Fruit fly (Drosophila melanogaster) whole organism, embryonic: ENCODE data around the gene CG43062.

Experiments
- Aef1 ChIP-seq: fragments of 200-800 bp; sonication (Bioruptor generic); IDR thresholded peaks from 3 replicates; pipeline ENCODE4 v1.3.6; 2022; ENCODE audit warnings: missing biosample characterization, missing genetic modification characterization
- Bdp1 ChIP-seq: fragments of 200-800 bp; sonication (Bioruptor generic); optimal IDR thresholded peaks from 3 replicates; lab custom pipeline; 2016; ENCODE audit warnings: missing biosample characterization, missing genetic modification characterization
- BtbVII ChIP-seq: fragments of 200-800 bp; sonication (Bioruptor generic); optimal IDR thresholded peaks from 3 replicates; lab custom pipeline; 2017; ENCODE audit warnings: missing biosample characterization, mild to moderate bottlenecking, missing genetic modification characterization
- CG10431 ChIP-seq: fragments of 200-800 bp; sonication (Bioruptor generic); optimal IDR thresholded peaks from 3 replicates; lab custom pipeline; 2018; ENCODE audit warnings: missing biosample characterization, mild to moderate bottlenecking, missing genetic modification characterization
- CG12155 ChIP-seq: fragments of 200-800 bp; sonication (Bioruptor generic); optimal IDR thresholded peaks from 3 replicates; lab custom pipeline; 2016; ENCODE audit warnings: missing biosample characterization, missing genetic modification characterization
- CG12942 ChIP-seq: fragments of 200-800 bp; sonication (Bioruptor generic); optimal IDR thresholded peaks from 3 replicates; lab custom pipeline; 2016; ENCODE audit warnings: missing biosample characterization, missing genetic modification characterization
- CG13775 ChIP-seq: fragments of 200-800 bp; sonication (Bioruptor generic); optimal IDR thresholded peaks from 3 replicates; lab custom pipeline; 2017; ENCODE audit warnings: missing biosample characterization, mild to moderate bottlenecking, missing genetic modification characterization
- CG13894 ChIP-seq: fragments of 200-800 bp; sonication (Bioruptor generic); optimal IDR thresholded peaks from 3 replicates; lab custom pipeline; 2018; ENCODE audit warnings: missing biosample characterization, mild to moderate bottlenecking, missing genetic modification characterization, moderate library complexity
- CG14441 ChIP-seq: fragments of 200-800 bp; sonication (Bioruptor generic); IDR thresholded peaks from 2 replicates; pipeline ENCODE4 v1.3.6; 2022; ENCODE audit warnings: missing biosample characterization, missing genetic modification characterization
- CG16779 ChIP-seq: fragments of 200-800 bp; sonication (Bioruptor generic); IDR thresholded peaks from 2 replicates; pipeline ENCODE4 v1.3.6; 2022; ENCODE audit warnings: missing biosample characterization, missing genetic modification characterization
- CG2129 ChIP-seq: fragments of 200-800 bp; sonication (Bioruptor generic); IDR thresholded peaks from 2 replicates; pipeline ENCODE4 v1.3.6; 2022; ENCODE audit warnings: missing biosample characterization, missing genetic modification characterization; ENCODE audit not compliant: partially characterized antibody
- CG2712 ChIP-seq: fragments of 200-800 bp; optimal IDR thresholded peaks from 3 replicates; lab custom pipeline; 2019; ENCODE audit warnings: missing biosample characterization, mild to moderate bottlenecking, missing genetic modification characterization, moderate library complexity
- CG4360 ChIP-seq: fragments of 200-800 bp; sonication (Bioruptor generic); IDR thresholded peaks from 2 replicates; pipeline ENCODE4 v1.3.6; 2022; ENCODE audit warnings: missing biosample characterization, missing genetic modification characterization
- CG4404 ChIP-seq: fragments of 200-800 bp; sonication (Bioruptor generic); IDR thresholded peaks from 2 replicates; pipeline ENCODE4 v1.3.6; 2022; ENCODE audit warnings: missing biosample characterization, missing genetic modification characterization
- CG9932 ChIP-seq: fragments of 200-800 bp; sonication (Bioruptor generic); IDR thresholded peaks from 2 replicates; pipeline ENCODE4 v1.3.6; 2022; ENCODE audit warnings: missing biosample characterization, missing genetic modification characterization
- CkIIα-i1 ChIP-seq: fragments of 200-800 bp; sonication (Bioruptor generic); IDR thresholded peaks from 2 replicates; pipeline ENCODE4 v1.3.6; 2022; ENCODE audit warnings: missing biosample characterization, missing genetic modification characterization
- E2f2 ChIP-seq: fragments of 200-800 bp; sonication (Bioruptor generic); IDR thresholded peaks from 2 replicates; pipeline ENCODE4 v1.3.6; 2022; ENCODE audit warnings: missing biosample characterization, missing genetic modification characterization
- ERR ChIP-seq: fragments of 200-800 bp; sonication (Bioruptor generic); optimal IDR thresholded peaks from 2 replicates; lab custom pipeline; 2016; ENCODE audit warnings: missing biosample characterization, missing genetic modification characterization
- HLHmδ ChIP-seq: fragments of 200-800 bp; sonication (Bioruptor generic); optimal IDR thresholded peaks from 2 replicates; lab custom pipeline; 2018; ENCODE audit warnings: missing biosample characterization, mild to moderate bottlenecking, missing genetic modification characterization, moderate library complexity
- HmgD ChIP-seq: fragments of 200-800 bp; sonication (Bioruptor generic); optimal IDR thresholded peaks from 3 replicates; lab custom pipeline; 2016; ENCODE audit warnings: missing biosample characterization, missing genetic modification characterization
- Lhr ChIP-seq: fragments of 200-800 bp; sonication (Bioruptor generic); optimal IDR thresholded peaks from 3 replicates; lab custom pipeline; 2017; ENCODE audit warnings: mild to moderate bottlenecking, missing biosample characterization, missing genetic modification reagents, missing genetic modification characterization
- MESR4 ChIP-seq: fragments of 200-800 bp; sonication (Bioruptor generic); optimal IDR thresholded peaks from 2 replicates; lab custom pipeline; 2018; ENCODE audit warnings: missing biosample characterization, mild to moderate bottlenecking, missing genetic modification characterization, moderate library complexity
- Mes4 ChIP-seq: fragments of 200-800 bp; sonication (Bioruptor generic); optimal IDR thresholded peaks from 2 replicates; lab custom pipeline; 2016; ENCODE audit warnings: missing biosample characterization, missing genetic modification characterization
- Neu2 ChIP-seq: fragments of 200-800 bp; sonication (Bioruptor generic); optimal IDR thresholded peaks from 3 replicates; lab custom pipeline; 2016; ENCODE audit warnings: missing biosample characterization, missing genetic modification characterization, borderline replicate concordance
- Poxn ChIP-seq: fragments of 200-800 bp; sonication (Bioruptor generic); IDR thresholded peaks from 2 replicates; pipeline ENCODE4 v1.3.6; 2022; ENCODE audit warnings: missing biosample characterization, missing genetic modification characterization
- Tbp ChIP-seq: fragments of >200 bp; optimal IDR thresholded peaks from 2 replicates; lab custom pipeline; 2018; ENCODE audit warnings: missing biosample characterization, missing genetic modification characterization
- ac ChIP-seq: fragments of 200-800 bp; sonication (Bioruptor generic); optimal IDR thresholded peaks from 3 replicates; lab custom pipeline; 2017; ENCODE audit warnings: missing biosample characterization, mild to moderate bottlenecking, missing genetic modification characterization
- amos ChIP-seq: fragments of 200-800 bp; sonication (Bioruptor generic); IDR thresholded peaks from 2 replicates; pipeline ENCODE4 v1.3.6; 2022; ENCODE audit warnings: missing biosample characterization, missing genetic modification characterization; ENCODE audit not compliant: partially characterized antibody
- ap ChIP-seq: fragments of 200-800 bp; sonication (Bioruptor generic); IDR thresholded peaks from 2 replicates; pipeline ENCODE4 v1.3.6; 2022; ENCODE audit warnings: missing biosample characterization, missing genetic modification characterization
- ara ChIP-seq: fragments of 200-800 bp; sonication (Bioruptor generic); IDR thresholded peaks from 2 replicates; pipeline ENCODE4 v1.3.6; 2022; ENCODE audit warnings: missing biosample characterization, missing genetic modification characterization
- da ChIP-seq: fragments of 200-800 bp; sonication (Bioruptor generic); optimal IDR thresholded peaks from 2 replicates; lab custom pipeline; 2016; ENCODE audit warnings: missing biosample characterization, missing genetic modification characterization
- disco-r ChIP-seq: fragments of 200-800 bp; sonication (Bioruptor generic); optimal IDR thresholded peaks from 2 replicates; lab custom pipeline; 2016; ENCODE audit warnings: missing biosample characterization, missing genetic modification characterization
- dmrt99B ChIP-seq: fragments of 200-800 bp; sonication (Bioruptor generic); optimal IDR thresholded peaks from 2 replicates; lab custom pipeline; 2018; ENCODE audit warnings: missing biosample characterization, mild to moderate bottlenecking, missing genetic modification characterization, moderate library complexity
- grn ChIP-seq: fragments of 200-800 bp; sonication (Bioruptor generic); optimal IDR thresholded peaks from 3 replicates; lab custom pipeline; 2017; ENCODE audit warnings: missing biosample characterization, missing genetic modification characterization
- gsb-n ChIP-seq: fragments of 200-800 bp; sonication (Bioruptor generic); optimal IDR thresholded peaks from 3 replicates; lab custom pipeline; 2018; ENCODE audit warnings: missing biosample characterization, mild to moderate bottlenecking, missing genetic modification characterization
- hkb ChIP-seq, 2 experiments: fragments of 200-800 bp in 1 of 2; fragments of >200 bp in 1 of 2; sonication (Bioruptor generic) in 1 of 2; IDR thresholded peaks in 1 of 2; optimal IDR thresholded peaks in 1 of 2; 2 replicates each; pipeline versions ENCODE4 v1.3.6 to Lab custom; 2017 to 2022; ENCODE audit warnings: missing biosample characterization in 1 of 2, missing genetic modification characterization in 1 of 2
- hth ChIP-seq: fragments of >200 bp; optimal IDR thresholded peaks from 2 replicates; lab custom pipeline; 2017; ENCODE audit warnings: inconsistent platforms
- insv ChIP-seq, 2 experiments: fragments of 200-800 bp; sonication (Bioruptor generic); optimal IDR thresholded peaks; 3 replicates each; lab custom pipeline; 2016 to 2018; ENCODE audit warnings: missing biosample characterization in 2 of 2, missing genetic modification characterization in 2 of 2
- kay ChIP-seq: fragments of 200-800 bp; sonication (Bioruptor generic); optimal IDR thresholded peaks from 2 replicates; lab custom pipeline; 2016; ENCODE audit warnings: missing biosample characterization, missing genetic modification characterization
- lmd ChIP-seq: fragments of 200-800 bp; sonication (Bioruptor generic); IDR thresholded peaks from 2 replicates; pipeline ENCODE4 v1.3.6; 2022; ENCODE audit warnings: missing biosample characterization, missing genetic modification characterization
- otp ChIP-seq: fragments of 200-800 bp; sonication (Bioruptor generic); IDR thresholded peaks from 3 replicates; pipeline ENCODE4, ENCODE4 v1.3.6; 2022; ENCODE audit warnings: missing biosample characterization, missing genetic modification characterization
- pan ChIP-seq, 4 experiments: fragments of >200 bp in 3 of 4; fragments of 200-800 bp in 1 of 4; sonication (Bioruptor generic) in 1 of 4; optimal IDR thresholded peaks in 3 of 4; IDR thresholded peaks in 1 of 4; 2 replicates each; pipeline versions ENCODE4 v1.3.6 to Lab custom; 2017 to 2022; ENCODE audit warnings: missing biosample characterization in 2 of 4, missing genetic modification characterization in 2 of 4, mixed read lengths in 1 of 4
- pum ChIP-seq: fragments of 200-800 bp; sonication (Bioruptor generic); optimal IDR thresholded peaks from 2 replicates; lab custom pipeline; 2016; ENCODE audit warnings: missing biosample characterization, missing genetic modification characterization
- salm ChIP-seq: fragments of 200-800 bp; sonication (Bioruptor generic); optimal IDR thresholded peaks from 2 replicates; lab custom pipeline; 2018; ENCODE audit warnings: missing biosample characterization, mild to moderate bottlenecking, missing genetic modification characterization
- schlank ChIP-seq: fragments of 200-800 bp; sonication (Bioruptor generic); optimal IDR thresholded peaks from 2 replicates; lab custom pipeline; 2018; ENCODE audit warnings: missing biosample characterization, mild to moderate bottlenecking, missing genetic modification characterization
- slou ChIP-seq: fragments of 200-800 bp; sonication (Bioruptor generic); optimal IDR thresholded peaks from 3 replicates; lab custom pipeline; 2016; ENCODE audit warnings: missing biosample characterization, missing genetic modification characterization
- so ChIP-seq: fragments of 200-800 bp; sonication (Bioruptor generic); IDR thresholded peaks from 3 replicates; pipeline ENCODE4 v1.3.6; 2022; ENCODE audit warnings: missing biosample characterization, missing genetic modification characterization
- tx ChIP-seq: fragments of 200-800 bp; sonication (Bioruptor generic); optimal IDR thresholded peaks from 2 replicates; lab custom pipeline; 2016; ENCODE audit warnings: missing biosample characterization, missing genetic modification characterization
- unc-4 ChIP-seq: fragments of 200-800 bp; sonication (Bioruptor generic); IDR thresholded peaks from 2 replicates; pipeline ENCODE4 v1.3.6; 2022; ENCODE audit warnings: missing biosample characterization, missing genetic modification characterization; ENCODE audit not compliant: partially characterized antibody
- unpg ChIP-seq: fragments of 200-800 bp; sonication (Bioruptor generic); optimal IDR thresholded peaks from 3 replicates; lab custom pipeline; 2018; ENCODE audit warnings: missing biosample characterization, mild to moderate bottlenecking, missing genetic modification characterization, moderate library complexity
- yki ChIP-seq: fragments of >200 bp; optimal IDR thresholded peaks from 3 replicates; lab custom pipeline; 2018

The CG43062 gene

dm6 chr3R:11764279-11764880 is 14.2 kb downstream of the CG43062 start, which contains the start of gene Lk6 (continued):
- TF ChIP-seq BtbVII (GFP tag; lab: Kevin White, UChicago) = peak; percentile 52
- peak; percentile 54 for TF ChIP-seq CG12155 (GFP tag; lab: Kevin White, UChicago)
- TF ChIP-seq dmrt99B (tag; lab: Kevin White, UChicago) = no peak
- TF ChIP-seq CG4360 = no peak
- TF ChIP-seq kay (GFP tag; lab: Kevin White, UChicago) = peak; percentile 10
- TF ChIP-seq CkIIα-i1 = no peak
- TF ChIP-seq lmd (GFP tag; lab: Robert Waterston, UW) = no peak
- TF ChIP-seq CG2712 = peak; percentile 71
- TF ChIP-seq disco-r (GFP tag; lab: Kevin White, UChicago) = no peak
- peak; percentile 28 for TF ChIP-seq ERR (GFP tag; lab: Kevin White, UChicago)
- TF ChIP-seq tx = no peak
- no peak for TF ChIP-seq Neu2 (GFP tag; lab: Kevin White, UChicago)
- no peak for TF ChIP-seq so (GFP tag; lab: Robert Waterston, UW)
- peak; percentile 84 for TF ChIP-seq hkb (optimal IDR thresholded peaks at IDR 0.05; lab: Kevin White, UChicago)
- TF ChIP-seq hkb (GFP tag; IDR thresholded peaks at IDR 0.05; lab: Robert Waterston, UW) = no peak
- TF ChIP-seq HLHmδ (GFP tag; lab: Kevin White, UChicago) = peak; percentile 95
- no peak for TF ChIP-seq yki (lab: Kevin White, UChicago)
- TF ChIP-seq Mes4 (GFP tag; lab: Kevin White, UChicago) = no peak
- TF ChIP-seq CG10431 (GFP tag; lab: Kevin White, UChicago) = peak; percentile 60
- no peak for TF ChIP-seq Poxn
- no peak for TF ChIP-seq hth
- TF ChIP-seq Bdp1 (GFP tag; lab: Kevin White, UChicago) = peak; percentile 16
- peak in 1 of 2 experiments; percentile 76 for TF ChIP-seq insv (GFP tag; optimal IDR thresholded peaks at IDR 0.05; lab: Kevin White, UChicago)
- TF ChIP-seq unc-4 (GFP tag; lab: Robert Waterston, UW) = no peak
- peak; percentile 45 for TF ChIP-seq salm (tag; lab: Kevin White, UChicago)
- TF ChIP-seq HmgD (GFP tag; lab: Kevin White, UChicago) = peak; percentile 20
- no peak for TF ChIP-seq CG4404 (GFP tag; lab: Robert Waterston, UW)
- no peak for TF ChIP-seq Aef1 (GFP tag; lab: Robert Waterston, UW)
- peak; percentile 5 for TF ChIP-seq slou (GFP tag; lab: Kevin White, UChicago)
- TF ChIP-seq unpg (GFP tag; lab: Kevin White, UChicago) = peak; percentile 57
- TF ChIP-seq MESR4 (GFP tag; lab: Kevin White, UChicago) = peak; percentile 85
- TF ChIP-seq pum (GFP tag; lab: Kevin White, UChicago) = peak; percentile 3

- TF ChIP-seq otp (GFP tag; lab: Robert Waterston, UW) (no peak), pan (optimal IDR thresholded peaks at IDR 0.05; lab: Kevin White, UChicago) (no peak), pan (GFP tag; optimal IDR thresholded peaks at IDR 0.05 in 1 of 2, IDR thresholded peaks at IDR 0.05 in 1 of 2) (no peak), schlank (tag; lab: Kevin White, UChicago) (no peak), amos (GFP tag; lab: Robert Waterston, UW) (peak; percentile 23; the same call in 1 of the 2 replicates), CG13894 (tag; lab: Kevin White, UChicago) (peak; percentile 68), ara (GFP tag; lab: Robert Waterston, UW) (no peak), Tbp (GFP tag; lab: Kevin White, UChicago) (no peak), CG12942 (GFP tag; lab: Kevin White, UChicago) (no peak), E2f2 (GFP tag; lab: Robert Waterston, UW) (no peak), CG9932 (no peak), Lhr (GFP tag; lab: Kevin White, UChicago) (no peak), CG14441 (GFP tag; lab: Robert Waterston, UW) (no peak), ap (GFP tag; lab: Robert Waterston, UW) (no peak), HLHmδ (GFP tag; lab: Kevin White, UChicago) (no peak), CG2129 (GFP tag; lab: Robert Waterston, UW) (no peak), CG13775 (GFP tag; lab: Kevin White, UChicago) (no peak), gsb-n (tag; lab: Kevin White, UChicago) (no peak), ac (GFP tag; lab: Kevin White, UChicago) (no peak), grn (no peak), CG16779 (no peak), da (GFP tag; lab: Kevin White, UChicago) (no peak)
Observed at dm6 chr3R:11770733-11771132, 20.6 kb downstream of the CG43062 start.
